Fruit fly (Drosophila melanogaster): Measurements from ENCODE around the gene CG42366.

The CG42366 gene

DNA sequence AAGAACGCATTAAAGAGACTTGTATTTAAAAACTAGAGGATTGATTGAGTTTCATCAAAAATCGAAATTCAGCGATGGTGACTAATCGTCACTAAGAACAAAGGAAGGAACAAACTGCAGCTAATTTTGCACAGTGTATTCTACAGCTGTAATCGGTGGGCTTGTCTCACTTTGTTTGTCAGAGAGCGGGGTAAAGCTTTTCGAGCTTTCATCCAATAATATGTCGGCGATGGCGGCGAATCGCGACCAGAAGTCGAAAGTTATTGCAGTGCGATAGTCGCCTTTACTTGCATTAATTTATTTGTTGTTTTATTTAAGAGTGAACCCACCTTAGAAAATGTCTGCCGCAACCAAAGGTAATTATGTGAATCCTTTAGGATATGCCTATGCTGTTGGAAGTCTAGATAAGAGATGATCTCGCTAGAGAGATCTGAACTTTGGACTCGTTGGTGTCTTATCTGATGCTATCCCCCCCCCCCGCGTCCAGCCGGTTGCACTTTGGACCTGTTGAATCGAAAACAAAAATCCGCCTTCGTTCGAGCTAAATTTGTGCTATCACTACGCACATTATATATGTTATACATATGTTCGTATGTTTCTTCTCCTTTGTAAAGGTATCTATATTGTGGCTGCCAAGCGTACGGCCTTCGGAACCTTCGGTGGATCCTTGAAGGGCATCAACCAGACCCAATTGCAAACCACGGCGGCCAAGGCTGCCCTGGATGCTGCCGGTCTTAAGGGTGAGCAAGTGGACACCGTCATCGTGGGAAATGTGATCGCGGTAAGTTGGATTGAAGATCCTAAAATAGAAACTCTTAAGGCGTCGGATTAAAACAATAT, 9.7 kb upstream of the CG42366 start, which contains the start of gene yip2 (continued):
- peak; percentile 91 to 93 for TF ChIP-seq salr (GFP tag; optimal IDR thresholded peaks at IDR 0.05)
- TF ChIP-seq Sox15 (GFP tag; optimal IDR thresholded peaks at IDR 0.05): no peak
- TF ChIP-seq CG9139 (GFP tag; optimal IDR thresholded peaks at IDR 0.05): peak; percentile 100
- TF ChIP-seq pdm3 (GFP tag; optimal IDR thresholded peaks at IDR 0.05): peak; percentile 80
- TF ChIP-seq Hr39 (GFP tag; optimal IDR thresholded peaks at IDR 0.05): peak; percentile 43
- TF ChIP-seq CG6792 (GFP tag; optimal IDR thresholded peaks at IDR 0.05): peak; percentile 61
- TF ChIP-seq CG8632 (GFP tag; optimal IDR thresholded peaks at IDR 0.05): peak; percentile 81
- TF ChIP-seq lz (GFP tag; optimal IDR thresholded peaks at IDR 0.05): peak; percentile 66
- peak; percentile 39 for TF ChIP-seq fd59A (GFP tag; optimal IDR thresholded peaks at IDR 0.05)
- peak; percentile 80 for TF ChIP-seq CG32006 (GFP tag; optimal IDR thresholded peaks at IDR 0.05)

DNA sequence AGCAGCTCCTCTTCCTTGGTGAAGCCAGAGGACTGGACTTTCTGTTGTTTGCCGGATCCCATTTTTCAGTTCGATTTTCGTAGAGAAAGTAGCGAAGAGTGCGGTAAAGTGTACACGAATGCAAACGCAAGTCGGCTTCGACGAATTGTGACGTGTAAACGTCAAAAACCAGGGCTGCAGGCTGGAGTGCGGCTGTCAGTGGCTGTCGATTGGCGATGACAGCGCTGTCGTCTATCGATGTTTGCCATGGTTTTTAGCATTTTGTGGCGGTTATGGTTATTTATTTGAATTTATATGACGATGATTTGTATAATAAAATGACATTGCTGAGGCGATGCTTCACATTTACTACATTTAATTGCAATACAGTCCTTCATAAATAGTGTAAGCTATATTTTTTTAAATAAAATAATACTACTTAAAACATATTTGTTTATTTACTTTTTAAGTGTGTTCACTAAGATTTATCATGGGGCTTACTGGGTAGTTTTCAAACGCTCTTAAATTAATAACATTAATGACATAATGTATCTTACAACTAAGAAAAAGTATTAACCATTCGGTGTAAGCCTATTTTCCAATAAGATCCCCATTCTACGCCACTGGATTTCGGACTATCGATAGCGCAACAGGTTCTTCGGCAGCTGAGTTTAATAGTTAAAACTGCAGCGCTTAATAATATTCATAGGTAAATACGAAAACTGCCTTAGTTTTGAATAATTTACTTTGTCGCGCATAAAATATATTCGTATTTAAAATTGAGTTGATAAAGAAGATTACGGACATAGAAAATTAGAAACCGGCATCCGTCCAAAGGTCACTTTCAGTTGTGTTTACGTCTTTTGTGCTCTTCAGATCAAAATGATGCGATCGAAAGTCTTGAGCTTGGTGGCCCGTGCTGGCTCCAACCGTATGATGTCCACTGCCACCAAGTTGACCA, 6.7 kb upstream of the CG42366 start, which contains the start of the genes CG5885 and CG4598:
Gene CG5885 (minus strand): TSS at position 311 of the 940 bp plus-strand sequence.
Gene CG4598 (plus strand): TSS at position 599 of the 940 bp plus-strand sequence.
- peak; percentile 7 for TF ChIP-seq CG6854 (GFP tag; optimal IDR thresholded peaks at IDR 0.05)
- TF ChIP-seq CG16779 (tag; optimal IDR thresholded peaks at IDR 0.05): peak; percentile 80
- TF ChIP-seq Hr4 (GFP tag; optimal IDR thresholded peaks at IDR 0.05): peak; percentile 89
- peak; percentile 85 for TF ChIP-seq CG9139 (GFP tag; optimal IDR thresholded peaks at IDR 0.05)
- peak; percentile 33 for TF ChIP-seq dac (GFP tag; optimal IDR thresholded peaks at IDR 0.05)
- peak; percentile 21 for TF ChIP-seq CG1621 (tag; optimal IDR thresholded peaks at IDR 0.05)
- TF ChIP-seq CG34406 (GFP tag; optimal IDR thresholded peaks at IDR 0.05): peak; percentile 79
- TF ChIP-seq CG6808 (GFP tag; optimal IDR thresholded peaks at IDR 0.05): peak; percentile 79
- TF ChIP-seq CG3919 (GFP tag; optimal IDR thresholded peaks at IDR 0.05): peak; percentile 76
- TF ChIP-seq CG31627 (GFP tag; optimal IDR thresholded peaks at IDR 0.05): peak; percentile 57
- TF ChIP-seq CG8632 (GFP tag; optimal IDR thresholded peaks at IDR 0.05): peak; percentile 62
- peak; percentile 53 for TF ChIP-seq CG10669 (GFP tag; optimal IDR thresholded peaks at IDR 0.05)
- TF ChIP-seq net (GFP tag; optimal IDR thresholded peaks at IDR 0.05): peak; percentile 87
- peak; percentile 32 for TF ChIP-seq fd59A (GFP tag; optimal IDR thresholded peaks at IDR 0.05)
- TF ChIP-seq CG11762 (GFP tag; optimal IDR thresholded peaks at IDR 0.05; ENCODE audit: insufficient read depth): peak; percentile 47
- peak; percentile 8 for TF ChIP-seq CG4318 (GFP tag; optimal IDR thresholded peaks at IDR 0.05)
- peak; percentile 73 for TF ChIP-seq CG32006 (GFP tag; optimal IDR thresholded peaks at IDR 0.05)
- TF ChIP-seq CG6276 (GFP tag; optimal IDR thresholded peaks at IDR 0.05): peak; percentile 90
- peak; percentile 46 for TF ChIP-seq Gug (GFP tag; IDR thresholded peaks at IDR 0.05)
- no peak for TF ChIP-seq fd85E (GFP tag; optimal IDR thresholded peaks at IDR 0.05)
- TF ChIP-seq OdsH (GFP tag; optimal IDR thresholded peaks at IDR 0.05): peak; percentile 79
- peak; percentile 35 for TF ChIP-seq dsx (GFP tag; optimal IDR thresholded peaks at IDR 0.05; ENCODE audit: poor library complexity, severe bottlenecking)
- TF ChIP-seq Lpt (GFP tag; optimal IDR thresholded peaks at IDR 0.05): peak; percentile 68
- TF ChIP-seq Sox102F (GFP tag; optimal IDR thresholded peaks at IDR 0.05): peak; percentile 71
- TF ChIP-seq CG7368 (GFP tag; optimal IDR thresholded peaks at IDR 0.05): peak; percentile 50
- peak; percentile 75 for TF ChIP-seq Hr39 (GFP tag; optimal IDR thresholded peaks at IDR 0.05)
- peak; percentile 67 for TF ChIP-seq Sox14 (GFP tag; optimal IDR thresholded peaks at IDR 0.05)
- TF ChIP-seq Eip78C (GFP tag): peak; percentile 84
- peak; percentile 64 for TF ChIP-seq spab (GFP tag; optimal IDR thresholded peaks at IDR 0.05)
- peak; percentile 76 for TF ChIP-seq Smox (GFP tag; optimal IDR thresholded peaks at IDR 0.05)
- TF ChIP-seq cyc (GFP tag; optimal IDR thresholded peaks at IDR 0.05): peak; percentile 55
- peak; percentile 80 for TF ChIP-seq Met (GFP tag; optimal IDR thresholded peaks at IDR 0.05)
- TF ChIP-seq salr (GFP tag; optimal IDR thresholded peaks at IDR 0.05): peak in 1 of 2 experiments; percentile 79
- peak; percentile 100 for TF ChIP-seq achi (GFP tag; optimal IDR thresholded peaks at IDR 0.05)
- TF ChIP-seq lz (GFP tag; optimal IDR thresholded peaks at IDR 0.05): peak; percentile 77
- TF ChIP-seq acj6 (GFP tag; optimal IDR thresholded peaks at IDR 0.05): peak; percentile 76
- TF ChIP-seq Hr38 (GFP tag; optimal IDR thresholded peaks at IDR 0.05): peak; percentile 7
- peak; percentile 73 for TF ChIP-seq CG8119 (GFP tag; IDR thresholded peaks at IDR 0.05)
- TF ChIP-seq vri (GFP tag; optimal IDR thresholded peaks at IDR 0.05): peak; percentile 54
- TF ChIP-seq pdm3 (GFP tag; optimal IDR thresholded peaks at IDR 0.05): peak; percentile 78
- TF ChIP-seq CG6163 (GFP tag; IDR thresholded peaks at IDR 0.05): peak; percentile 76
- TF ChIP-seq Ets21C (GFP tag; optimal IDR thresholded peaks at IDR 0.05): peak; percentile 57

All from whole organism, prepupa.